Fruit fly (Drosophila melanogaster) whole organism, adult: ENCODE measurements around the gene Brr2.
A peak's percentile ranks its signal among the peaks of the same experiment; 100 is the strongest.

ENCODE experiments used
- CG11617 ChIP-seq: fragments of 200-800 bp; sonication (Bioruptor generic); optimal IDR thresholded peaks from 2 replicates; lab custom pipeline; 2017; ENCODE audit warnings: mild to moderate bottlenecking, missing biosample characterization, missing genetic modification reagents, missing genetic modification characterization
- CG12768 ChIP-seq: fragments of 200-800 bp; sonication (Bioruptor generic); optimal IDR thresholded peaks from 2 replicates; lab custom pipeline; 2017; ENCODE audit warnings: missing biosample characterization, missing genetic modification characterization, mild to moderate bottlenecking, moderate library complexity, missing genetic modification reagents
- CG14711 ChIP-seq: fragments of 200-800 bp; sonication (Bioruptor generic); optimal IDR thresholded peaks from 2 replicates; lab custom pipeline; 2018; ENCODE audit warnings: missing biosample characterization, mild to moderate bottlenecking, missing genetic modification characterization, moderate library complexity
- CG1620 ChIP-seq: fragments of 200-800 bp; sonication (Bioruptor generic); optimal IDR thresholded peaks from 2 replicates; lab custom pipeline; 2016; ENCODE audit warnings: missing biosample characterization, missing genetic modification characterization
- CG33017 ChIP-seq: fragments of 200-800 bp; sonication (Bioruptor generic); optimal IDR thresholded peaks from 2 replicates; lab custom pipeline; 2018; ENCODE audit warnings: missing biosample characterization, mild to moderate bottlenecking, missing genetic modification characterization, moderate library complexity
- CG5204 ChIP-seq: fragments of 200-800 bp; sonication (Bioruptor generic); optimal IDR thresholded peaks from 2 replicates; lab custom pipeline; 2016; ENCODE audit warnings: missing biosample characterization, missing genetic modification characterization
- CG7045 ChIP-seq: fragments of 200-800 bp; sonication (Bioruptor generic); optimal IDR thresholded peaks from 2 replicates; lab custom pipeline; 2017; ENCODE audit warnings: missing biosample characterization, mild to moderate bottlenecking, missing genetic modification characterization
- CG7101 ChIP-seq: fragments of 200-800 bp; sonication (Bioruptor generic); optimal IDR thresholded peaks from 2 replicates; lab custom pipeline; 2018; ENCODE audit warnings: missing biosample characterization, mild to moderate bottlenecking, missing genetic modification characterization, moderate library complexity
- Clk ChIP-seq: fragments of 200-800 bp; sonication (Bioruptor generic); optimal IDR thresholded peaks from 2 replicates; lab custom pipeline; 2017; ENCODE audit warnings: missing biosample characterization, missing genetic modification characterization
- Crg-1 ChIP-seq: fragments of 200-800 bp; sonication (Bioruptor generic); optimal IDR thresholded peaks from 2 replicates; lab custom pipeline; 2016; ENCODE audit warnings: missing biosample characterization, missing genetic modification characterization
- Hr96 ChIP-seq: fragments of 200-800 bp; sonication (Bioruptor generic); optimal IDR thresholded peaks from 2 replicates; lab custom pipeline; 2016; ENCODE audit warnings: missing biosample characterization, missing genetic modification characterization
- Mnt ChIP-seq: fragments of 200-800 bp; sonication (Bioruptor generic); optimal IDR thresholded peaks from 2 replicates; lab custom pipeline; 2016; ENCODE audit warnings: missing biosample characterization, mild to moderate bottlenecking, missing genetic modification characterization
- bab1 ChIP-seq: fragments of 200-800 bp; sonication (Bioruptor generic); optimal IDR thresholded peaks from 3 replicates; lab custom pipeline; 2019; ENCODE audit warnings: missing biosample characterization, mild to moderate bottlenecking, missing genetic modification characterization, moderate library complexity
- cic ChIP-seq: fragments of 200-800 bp; sonication (Bioruptor generic); optimal IDR thresholded peaks from 2 replicates; lab custom pipeline; 2017; ENCODE audit warnings: missing biosample characterization, mild to moderate bottlenecking, missing genetic modification characterization, moderate library complexity
- cnc ChIP-seq, 2 experiments: fragments of >200 bp; optimal IDR thresholded peaks; 2 replicates each; lab custom pipeline; 2017
- kay ChIP-seq: fragments of 200-800 bp; sonication (Bioruptor generic); peaks from one replicate; lab custom pipeline; 2016; ENCODE audit warnings: missing biosample characterization, missing genetic modification characterization, borderline replicate concordance
- ovo ChIP-seq: fragments of 200-800 bp; sonication (Bioruptor generic); optimal IDR thresholded peaks from 2 replicates; lab custom pipeline; 2016; ENCODE audit warnings: missing biosample characterization, missing genetic modification characterization
- pad ChIP-seq: fragments of 200-800 bp; sonication (Bioruptor generic); optimal IDR thresholded peaks from 3 replicates; lab custom pipeline; 2017; ENCODE audit warnings: missing biosample characterization, missing genetic modification characterization, mild to moderate bottlenecking, moderate library complexity, missing genetic modification reagents
- tj ChIP-seq: fragments of 200-800 bp; sonication (Bioruptor generic); optimal IDR thresholded peaks from 3 replicates; lab custom pipeline; 2017; ENCODE audit warnings: missing biosample characterization, mild to moderate bottlenecking, missing genetic modification characterization, moderate library complexity
- toe ChIP-seq: fragments of 200-800 bp; sonication (Bioruptor generic); optimal IDR thresholded peaks from 2 replicates; lab custom pipeline; 2016; ENCODE audit warnings: missing biosample characterization, missing genetic modification characterization

Gene Brr2

DNA sequence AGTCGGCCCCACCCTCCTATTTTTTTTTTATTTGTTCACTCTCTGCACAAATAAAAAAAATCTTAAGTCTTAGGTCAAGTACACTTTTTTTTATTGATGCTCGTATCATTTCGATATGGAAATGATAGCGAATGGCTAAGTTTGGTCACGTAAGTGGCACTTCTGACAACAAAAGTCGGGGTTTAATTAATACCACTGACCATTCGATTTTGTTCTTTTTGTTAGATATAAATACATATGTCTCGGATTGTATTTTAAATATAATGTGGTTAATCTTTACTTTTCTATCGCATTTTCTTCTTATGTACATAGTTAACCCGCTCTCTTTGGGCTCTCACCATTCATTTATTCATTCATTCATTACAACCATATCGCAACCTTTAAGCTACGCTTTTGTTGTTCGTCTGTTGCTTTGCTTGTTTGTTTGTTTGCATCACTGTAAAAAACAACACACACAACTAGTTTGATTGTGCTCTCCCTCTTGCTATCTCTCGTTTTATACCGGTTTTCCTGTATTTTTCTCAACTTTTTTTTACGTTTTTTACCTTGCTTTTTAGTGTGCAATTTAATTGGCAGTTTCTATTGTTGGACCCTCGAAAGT, 34.5 kb upstream of the Brr2 start:
- TF ChIP-seq CG7101 (tag; lab: Kevin White, UChicago) (peak; percentile 50), CG7045 (GFP tag; lab: Kevin White, UChicago) (no peak), Hr96 (GFP tag; lab: Kevin White, UChicago) (peak; percentile 20), pad (no peak), CG5204 (GFP tag; lab: Kevin White, UChicago) (no peak), toe (GFP tag; lab: Kevin White, UChicago) (no peak), CG14711 (tag; lab: Kevin White, UChicago) (no peak), Clk (no peak), CG11617 (GFP tag; lab: Kevin White, UChicago) (peak; percentile 60), Crg-1 (GFP tag; lab: Kevin White, UChicago) (no peak), Mnt (GFP tag; lab: Kevin White, UChicago) (no peak), CG12768 (GFP tag; lab: Kevin White, UChicago) (peak; percentile 40), cnc (optimal IDR thresholded peaks at IDR 0.05; lab: Kevin White, UChicago) (no peak), kay (GFP tag; lab: Kevin White, UChicago) (peak; percentile 94), tj (GFP tag; lab: Kevin White, UChicago) (no peak), CG33017 (tag; lab: Kevin White, UChicago) (peak; percentile 79), bab1 (no peak), cic (GFP tag; lab: Kevin White, UChicago) (peak; percentile 55), ovo (GFP tag; lab: Kevin White, UChicago) (peak; percentile 41), CG1620 (GFP tag; lab: Kevin White, UChicago) (no peak)

dm6 chr3L:16001164-16001679, 33.5 kb upstream of the Brr2 start:
- TF ChIP-seq CG7045 (GFP tag; lab: Kevin White, UChicago): peak; percentile 86
- TF ChIP-seq CG11617 (GFP tag; lab: Kevin White, UChicago): peak; percentile 80
- peak; percentile 90 for TF ChIP-seq Hr96 (GFP tag; lab: Kevin White, UChicago)
- peak; percentile 75 for TF ChIP-seq ovo (GFP tag; lab: Kevin White, UChicago)
- TF ChIP-seq toe (GFP tag; lab: Kevin White, UChicago): peak; percentile 89
- TF ChIP-seq CG14711 (tag; lab: Kevin White, UChicago): peak; percentile 79
- peak; percentile 94 for TF ChIP-seq CG5204 (GFP tag; lab: Kevin White, UChicago)
- TF ChIP-seq tj (GFP tag; lab: Kevin White, UChicago): peak; percentile 50
- TF ChIP-seq CG7101 (tag; lab: Kevin White, UChicago): peak; percentile 89
- peak; percentile 57 for TF ChIP-seq Crg-1 (GFP tag; lab: Kevin White, UChicago)
- TF ChIP-seq CG12768 (GFP tag; lab: Kevin White, UChicago): peak; percentile 91
- peak; percentile 47 for TF ChIP-seq CG1620 (GFP tag; lab: Kevin White, UChicago)
- TF ChIP-seq cic (GFP tag; lab: Kevin White, UChicago): peak; percentile 77
- no peak for TF ChIP-seq cnc (optimal IDR thresholded peaks at IDR 0.05; lab: Kevin White, UChicago)
- TF ChIP-seq Clk: peak; percentile 57
- TF ChIP-seq kay (GFP tag; lab: Kevin White, UChicago): no peak
- peak; percentile 59 for TF ChIP-seq pad
- TF ChIP-seq CG33017 (tag; lab: Kevin White, UChicago): peak; percentile 93
- TF ChIP-seq Mnt (GFP tag; lab: Kevin White, UChicago): peak; percentile 57
- TF ChIP-seq bab1: peak; percentile 45

- no peak for TF ChIP-seq CG7101 (tag; lab: Kevin White, UChicago)
- no peak for TF ChIP-seq CG5204 (GFP tag; lab: Kevin White, UChicago)
- no peak for TF ChIP-seq cnc (optimal IDR thresholded peaks at IDR 0.05; lab: Kevin White, UChicago)
- TF ChIP-seq Crg-1 (GFP tag; lab: Kevin White, UChicago): no peak
- TF ChIP-seq bab1: no peak
- no peak for TF ChIP-seq cic (GFP tag; lab: Kevin White, UChicago)
- no peak for TF ChIP-seq Mnt (GFP tag; lab: Kevin White, UChicago)
- TF ChIP-seq CG1620 (GFP tag; lab: Kevin White, UChicago): no peak
- no peak for TF ChIP-seq pad
- no peak for TF ChIP-seq CG12768 (GFP tag; lab: Kevin White, UChicago)
- no peak for TF ChIP-seq ovo (GFP tag; lab: Kevin White, UChicago)
- no peak for TF ChIP-seq toe (GFP tag; lab: Kevin White, UChicago)
- TF ChIP-seq Hr96 (GFP tag; lab: Kevin White, UChicago): no peak
- TF ChIP-seq CG11617 (GFP tag; lab: Kevin White, UChicago): no peak
- TF ChIP-seq Clk: no peak
- TF ChIP-seq CG33017 (tag; lab: Kevin White, UChicago): no peak
- no peak for TF ChIP-seq CG14711 (tag; lab: Kevin White, UChicago)
- TF ChIP-seq kay (GFP tag; lab: Kevin White, UChicago): no peak
These were observed 31.8 kb upstream of the Brr2 start for dm6 chr3L:15999358-16000005.

DNA sequence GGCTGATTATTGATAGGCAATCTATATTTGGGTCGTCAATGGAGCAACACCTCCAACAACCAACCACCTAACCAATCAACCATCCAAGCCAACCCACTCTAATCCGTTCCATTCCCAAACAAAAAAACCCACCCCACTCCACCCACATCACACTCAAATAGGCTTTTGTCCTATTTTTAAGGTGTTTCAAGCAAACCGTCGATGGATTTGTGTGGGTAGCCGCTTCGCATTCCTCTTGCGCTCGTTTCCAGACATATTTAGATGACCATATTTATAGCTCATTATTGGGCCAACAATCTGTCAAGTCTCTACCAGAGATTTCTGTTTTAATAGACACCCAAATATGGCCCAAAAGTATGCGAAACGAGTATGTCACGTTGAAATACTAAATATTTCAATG, 30.5 kb upstream of the Brr2 start:
- TF ChIP-seq CG14711 (tag; lab: Kevin White, UChicago) (no peak), CG11617 (GFP tag; lab: Kevin White, UChicago) (no peak), CG12768 (GFP tag; lab: Kevin White, UChicago) (no peak)

dm6 chr3L:15996019-15996418, 28.3 kb upstream of the Brr2 start:
- TF ChIP-seq tj (GFP tag; lab: Kevin White, UChicago): no peak
- no peak for TF ChIP-seq kay (GFP tag; lab: Kevin White, UChicago)
- TF ChIP-seq CG33017 (tag; lab: Kevin White, UChicago): no peak
- no peak for TF ChIP-seq CG14711 (tag; lab: Kevin White, UChicago)
- TF ChIP-seq CG11617 (GFP tag; lab: Kevin White, UChicago): no peak
- TF ChIP-seq CG7045 (GFP tag; lab: Kevin White, UChicago): no peak
- TF ChIP-seq CG12768 (GFP tag; lab: Kevin White, UChicago): no peak
- TF ChIP-seq pad: no peak
